Worm (Caenorhabditis elegans) whole organism, L4 larva: Measurements from ENCODE around the gene C50B6.9.

Experiments
- F10B5.3 ChIP-seq: sonication (generic microtip); optimal IDR thresholded peaks from 2 replicates; lab custom pipeline; 2016; ENCODE audit warnings: mild to moderate bottlenecking, missing genetic modification characterization, missing compliant biosample characterization
- Y48G9A.11 ChIP-seq: fragments of 200-800 bp; sonication (Bioruptor generic); IDR thresholded peaks from 2 replicates; pipeline ENCODE4 v1.3.6; 2022; ENCODE audit warnings: missing genetic modification reagents, missing genetic modification characterization, missing compliant biosample characterization
- Y75B8A.6 ChIP-seq: fragments of 200-800 bp; sonication (Bioruptor generic); IDR thresholded peaks from 2 replicates; pipeline ENCODE4 v1.3.6; 2022; ENCODE audit warnings: missing genetic modification reagents, missing genetic modification characterization, missing compliant biosample characterization
- ZK546.5 ChIP-seq, 2 experiments: sonication (generic microtip); optimal IDR thresholded peaks; 2 replicates each; lab custom pipeline; 2017; ENCODE audit warnings: missing biosample characterization in 2 of 2, missing genetic modification characterization in 2 of 2
- aha-1 ChIP-seq: fragments of 150-350 bp; peaks from one replicate; lab custom pipeline; 2014; ENCODE audit warnings: missing biosample characterization, missing genetic modification characterization
- ama-1 ChIP-seq: fragments of 150-350 bp; optimal IDR thresholded peaks from 2 replicates; lab custom pipeline; 2014; ENCODE audit warnings: inconsistent platforms, mixed read lengths
- ceh-44 ChIP-seq: fragments of 200-800 bp; sonication (Bioruptor generic); IDR thresholded peaks from 2 replicates; pipeline ENCODE4 v1.3.6; 2022; ENCODE audit warnings: missing genetic modification reagents, missing genetic modification characterization, missing compliant biosample characterization
- ces-1 ChIP-seq: fragments of 150-350 bp; sonication (generic microtip); optimal IDR thresholded peaks from 4 replicates; lab custom pipeline; 2014; ENCODE audit warnings: missing biosample characterization, missing genetic modification reagents, missing genetic modification characterization
- cey-2 ChIP-seq: sonication (generic microtip); optimal IDR thresholded peaks from 3 replicates; lab custom pipeline; 2017; ENCODE audit warnings: missing genetic modification characterization, mild to moderate bottlenecking, missing compliant biosample characterization, antibody characterized with exemption, borderline replicate concordance; ENCODE audit not compliant: insufficient read depth
- ctbp-1 ChIP-seq: fragments of 200-800 bp; sonication (Bioruptor generic); IDR thresholded peaks from 2 replicates; pipeline ENCODE4 v1.3.6; 2022; ENCODE audit warnings: missing genetic modification reagents, missing genetic modification characterization, missing compliant biosample characterization
- daf-12 ChIP-seq: fragments of 150-350 bp; optimal IDR thresholded peaks from 2 replicates; lab custom pipeline; 2014; ENCODE audit warnings: missing biosample characterization, missing genetic modification reagents, missing genetic modification characterization
- daf-8 ChIP-seq: fragments of 200-800 bp; sonication (Bioruptor generic); IDR thresholded peaks from 2 replicates; pipeline ENCODE4 v1.3.6; 2022; ENCODE audit warnings: missing genetic modification characterization, missing compliant biosample characterization
- dmd-6 ChIP-seq: fragments of 200-800 bp; sonication (Bioruptor generic); IDR thresholded peaks from 2 replicates; pipeline ENCODE4 v1.3.6; 2022; ENCODE audit warnings: missing genetic modification reagents, missing genetic modification characterization, missing compliant biosample characterization
- dmd-9 ChIP-seq: fragments of 200-800 bp; sonication (Bioruptor generic); IDR thresholded peaks from 2 replicates; pipeline ENCODE4 v1.3.6; 2022; ENCODE audit warnings: missing genetic modification reagents, missing genetic modification characterization, missing compliant biosample characterization
- dpl-1 ChIP-seq: fragments of 150-350 bp; optimal IDR thresholded peaks from 2 replicates; lab custom pipeline; 2014; ENCODE audit warnings: missing biosample characterization, missing genetic modification reagents, missing genetic modification characterization
- egl-27 ChIP-seq: sonication (generic microtip); optimal IDR thresholded peaks from 3 replicates; lab custom pipeline; 2017; ENCODE audit warnings: missing biosample characterization, missing genetic modification reagents, missing genetic modification characterization
- fkh-10 ChIP-seq: fragments of 150-350 bp; optimal IDR thresholded peaks from 2 replicates; lab custom pipeline; 2014; ENCODE audit warnings: missing biosample characterization, missing genetic modification reagents, missing genetic modification characterization
- gei-8 ChIP-seq: fragments of 200-800 bp; sonication (Bioruptor generic); optimal IDR thresholded peaks from 2 replicates; lab custom pipeline; 2018; ENCODE audit warnings: mild to moderate bottlenecking, missing genetic modification characterization, missing compliant biosample characterization
- hmg-1.1 ChIP-seq: fragments of 200-800 bp; sonication (Bioruptor generic); IDR thresholded peaks from 2 replicates; pipeline ENCODE4 v1.3.6; 2022; ENCODE audit warnings: missing genetic modification reagents, missing genetic modification characterization, missing compliant biosample characterization
- lim-7 ChIP-seq: fragments of 200-800 bp; sonication (Bioruptor generic); IDR thresholded peaks from 2 replicates; pipeline ENCODE4 v1.3.6; 2022; ENCODE audit warnings: missing genetic modification characterization, missing compliant biosample characterization
- lin-39 ChIP-seq: fragments of 150-350 bp; optimal IDR thresholded peaks from 2 replicates; lab custom pipeline; 2014; ENCODE audit warnings: missing biosample characterization, missing genetic modification reagents, missing genetic modification characterization
- mxl-2 ChIP-seq: fragments of 200-800 bp; sonication (Bioruptor generic); conservative IDR thresholded peaks from 2 replicates; pipeline ENCODE4 v1.3.6; 2022; ENCODE audit warnings: missing genetic modification reagents, missing genetic modification characterization, missing compliant biosample characterization
- nhr-10 ChIP-seq: fragments of 150-350 bp; optimal IDR thresholded peaks from 2 replicates; lab custom pipeline; 2014; ENCODE audit warnings: missing biosample characterization, missing genetic modification characterization
- nhr-237 ChIP-seq: sonication (generic microtip); optimal IDR thresholded peaks from 2 replicates; lab custom pipeline; 2017; ENCODE audit warnings: missing biosample characterization, missing genetic modification characterization
- nhr-25 ChIP-seq: sonication (generic microtip); optimal IDR thresholded peaks from 2 replicates; lab custom pipeline; 2017; ENCODE audit warnings: missing genetic modification characterization, mild to moderate bottlenecking, missing compliant biosample characterization, antibody characterized with exemption, moderate library complexity, borderline replicate concordance; ENCODE audit not compliant: insufficient read depth
- nhr-48 ChIP-seq: sonication (generic microtip); optimal IDR thresholded peaks from 2 replicates; lab custom pipeline; 2016; ENCODE audit warnings: mild to moderate bottlenecking, missing genetic modification characterization, missing compliant biosample characterization
- nhr-76 ChIP-seq: fragments of 150-350 bp; optimal IDR thresholded peaks from 2 replicates; lab custom pipeline; 2014; ENCODE audit warnings: missing biosample characterization, missing genetic modification characterization
- nhr-77 ChIP-seq: fragments of 150-350 bp; optimal IDR thresholded peaks from 2 replicates; lab custom pipeline; 2014; ENCODE audit warnings: missing biosample characterization, missing genetic modification characterization
- pha-4 ChIP-seq, 2 experiments: fragments of 150-350 bp in 1 of 2; fragments of 200-800 bp in 1 of 2; sonication (Bioruptor generic) in 1 of 2; IDR thresholded peaks in 1 of 2; optimal IDR thresholded peaks in 1 of 2; 2 replicates each; pipeline versions ENCODE4 v1.3.6 to Lab custom; 2014 to 2022; ENCODE audit warnings: missing genetic modification characterization in 2 of 2, missing genetic modification reagents in 2 of 2, missing biosample characterization in 1 of 2, missing compliant biosample characterization in 1 of 2
- php-3 ChIP-seq: fragments of 200-800 bp; sonication (Bioruptor generic); IDR thresholded peaks from 2 replicates; pipeline ENCODE4 v1.3.6; 2022; ENCODE audit warnings: missing genetic modification reagents, missing genetic modification characterization, missing compliant biosample characterization
- rbr-2 ChIP-seq: sonication (generic microtip); optimal IDR thresholded peaks from 2 replicates; lab custom pipeline; 2016; ENCODE audit warnings: missing genotype, missing genetic modification characterization, missing compliant biosample characterization
- sdz-12 ChIP-seq: fragments of 200-800 bp; sonication (Bioruptor generic); optimal IDR thresholded peaks from 2 replicates; lab custom pipeline; 2018; ENCODE audit warnings: mild to moderate bottlenecking, missing genetic modification characterization, missing compliant biosample characterization
- set-16 ChIP-seq: fragments of 200-800 bp; sonication (Bioruptor generic); IDR thresholded peaks from 2 replicates; pipeline ENCODE4 v1.3.6; 2022; ENCODE audit warnings: missing genetic modification reagents, missing genetic modification characterization, missing compliant biosample characterization
- tag-97 ChIP-seq: fragments of 200-800 bp; sonication (Bioruptor generic); IDR thresholded peaks from 2 replicates; pipeline ENCODE4 v1.3.6; 2022; ENCODE audit warnings: missing genetic modification characterization, missing compliant biosample characterization
- tra-1 ChIP-seq: fragments of 200-800 bp; sonication (Bioruptor generic); IDR thresholded peaks from 2 replicates; pipeline ENCODE4 v1.3.6; 2022; ENCODE audit warnings: missing genetic modification reagents, missing genetic modification characterization, missing compliant biosample characterization
- unc-62 ChIP-seq, 3 experiments: fragments of 150-350 bp in 1 of 3; sonication (generic microtip); optimal IDR thresholded peaks in 2 of 3; peaks in 1 of 3; 1 replicate in 1 of 3; 2 replicates in 2 of 3; lab custom pipeline; 2014 to 2017; ENCODE audit warnings: missing biosample characterization in 3 of 3, missing genetic modification characterization in 3 of 3, missing genetic modification reagents in 3 of 3, missing genotype in 1 of 3
- zag-1 ChIP-seq: fragments of 150-350 bp; optimal IDR thresholded peaks from 2 replicates; lab custom pipeline; 2014; ENCODE audit warnings: missing biosample characterization, missing genetic modification characterization
- zfp-2 ChIP-seq: sonication (generic microtip); optimal IDR thresholded peaks from 2 replicates; lab custom pipeline; 2016; ENCODE audit warnings: mild to moderate bottlenecking, missing genetic modification characterization, missing compliant biosample characterization
- zfp-3 ChIP-seq: fragments of 200-800 bp; sonication (Bioruptor generic); conservative IDR thresholded peaks from 2 replicates; pipeline ENCODE4 v1.3.6; 2022; ENCODE audit warnings: missing genetic modification reagents, missing genetic modification characterization, missing compliant biosample characterization
- zip-11 ChIP-seq: fragments of 200-800 bp; sonication (Bioruptor generic); IDR thresholded peaks from 2 replicates; pipeline ENCODE4 v1.3.6; 2022; ENCODE audit warnings: missing genetic modification characterization, missing compliant biosample characterization
- ztf-11 ChIP-seq: fragments of 150-350 bp; optimal IDR thresholded peaks from 2 replicates; lab custom pipeline; 2014; ENCODE audit warnings: missing biosample characterization, missing genetic modification characterization
- ztf-7 ChIP-seq: fragments of 150-350 bp; optimal IDR thresholded peaks from 2 replicates; lab custom pipeline; 2014; ENCODE audit warnings: missing biosample characterization, missing genetic modification characterization

C50B6.9 gene

DNA sequence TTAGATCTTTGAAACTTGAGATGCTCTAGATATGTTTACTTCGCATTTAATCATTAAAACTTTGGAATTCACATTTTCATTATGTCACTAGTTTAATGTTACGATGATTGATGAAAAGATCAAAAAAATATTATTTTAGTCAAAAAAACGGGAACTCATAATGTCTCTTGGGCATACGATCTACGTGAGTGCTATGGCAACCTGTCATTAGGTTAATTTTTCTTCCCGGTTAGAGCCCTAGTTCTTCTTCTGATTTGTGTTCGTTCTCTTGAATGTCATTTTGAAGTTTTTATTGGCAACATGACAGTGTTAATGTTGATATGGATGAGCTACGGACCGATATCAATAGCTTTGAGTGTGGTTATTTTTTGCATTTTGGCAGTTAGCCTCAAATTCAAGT lies 27.2 kb downstream of the C50B6.9 start, which contains the start of gene srg-46:
Gene srg-46 (plus strand): TSS at position 301 of the 400 bp plus-strand sequence.
- TF ChIP-seq aha-1, result peak; percentile 31
- no peak for TF ChIP-seq ztf-11 (tag; lab: Kevin White, UChicago)

DNA sequence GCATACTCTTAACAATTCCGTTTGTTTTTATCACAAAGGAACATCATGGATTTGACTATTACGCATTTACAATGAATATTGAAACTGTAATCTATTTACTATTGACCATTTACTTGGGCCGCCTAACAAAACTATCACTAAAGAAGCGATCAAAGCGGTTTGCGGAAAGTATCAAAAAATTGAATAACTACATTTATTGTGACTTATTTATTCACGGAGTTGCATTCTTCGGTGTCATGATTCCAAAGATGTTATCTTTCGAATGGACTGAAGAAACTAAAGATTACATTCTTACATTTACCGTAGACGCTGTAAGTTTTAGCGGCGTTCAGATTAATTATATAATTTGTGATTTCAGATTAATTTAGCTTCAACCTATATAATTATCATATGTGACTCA lies 28.1 kb downstream of the C50B6.9 start:
- TF ChIP-seq unc-62 (GFP tag; optimal IDR thresholded peaks at IDR 0.05 in 1 of 2; lab: Kevin White, UChicago) (peak in 1 of 2 experiments; percentile 92), unc-62 (tag; optimal IDR thresholded peaks at IDR 0.05; lab: Kevin White, UChicago) (no peak), daf-12 (tag; lab: Kevin White, UChicago) (no peak)

DNA sequence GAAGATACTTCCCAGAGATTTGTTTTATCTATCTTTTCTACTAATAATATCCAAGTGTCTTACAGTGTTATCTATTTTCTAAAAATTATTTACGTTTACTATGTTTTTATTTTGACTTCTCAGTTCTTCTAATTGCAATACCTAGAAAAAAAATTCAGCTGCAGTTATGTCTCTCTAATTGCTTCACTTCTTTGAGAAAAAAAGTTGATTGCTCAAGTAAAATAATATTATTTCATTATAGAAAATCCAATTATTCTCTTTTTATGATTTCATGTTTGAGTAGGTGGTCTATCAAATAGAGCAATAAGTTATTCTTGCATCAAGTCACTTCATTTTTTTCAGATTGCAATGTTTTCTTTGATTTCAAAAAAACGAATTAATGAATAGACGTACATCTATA lies 30.3 kb downstream of the C50B6.9 start:
- TF ChIP-seq fkh-10 (peak; percentile 37), mxl-2 (GFP tag; lab: Robert Waterston, UW) (no peak)

DNA sequence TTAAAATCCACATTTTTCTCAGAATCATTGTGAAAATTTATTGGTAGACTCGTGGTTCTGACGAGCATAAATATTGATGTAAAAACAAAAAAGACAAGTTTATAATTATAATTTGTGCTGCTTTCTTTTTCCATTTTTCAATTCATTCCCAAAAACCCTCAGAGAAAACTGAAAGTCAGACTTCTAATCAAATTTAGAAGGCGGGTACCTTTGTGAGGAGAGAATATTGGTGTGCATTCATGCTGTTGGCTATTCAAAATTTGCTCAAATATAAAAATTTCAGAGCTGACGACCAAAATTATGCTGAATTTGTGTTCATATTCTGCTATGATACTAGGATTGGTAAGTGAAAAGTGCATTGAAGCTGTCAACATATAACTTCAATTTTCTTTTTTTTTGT lies 30.9 kb downstream of the C50B6.9 start, which contains the start of gene srx-125:
Gene srx-125 (plus strand): TSS at position 301 of the 400 bp plus-strand sequence.
- TF ChIP-seq nhr-76 (tag; lab: Kevin White, UChicago) (no peak), unc-62 (GFP tag; optimal IDR thresholded peaks at IDR 0.05 in 1 of 2; lab: Kevin White, UChicago) (peak in 1 of 2 experiments; percentile 46), unc-62 (tag; optimal IDR thresholded peaks at IDR 0.05; lab: Kevin White, UChicago) (no peak)

DNA sequence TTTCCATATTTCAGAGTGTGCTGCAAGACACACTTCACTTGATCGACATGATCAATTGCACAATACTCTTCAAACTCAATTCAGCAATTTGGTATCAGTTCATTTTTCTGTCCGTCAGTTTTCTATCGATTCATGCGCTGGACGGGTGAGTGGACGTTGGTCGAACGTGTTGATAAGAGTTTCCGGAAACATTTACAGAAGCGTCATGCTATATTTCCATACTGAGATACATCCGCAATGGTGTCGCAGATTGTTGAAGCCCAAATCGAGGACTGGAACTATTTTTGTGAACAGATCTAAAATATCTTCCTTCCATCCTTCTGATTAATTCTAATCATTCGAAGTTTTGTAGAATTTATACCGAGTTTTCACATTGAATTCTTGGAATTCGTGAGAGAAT lies 33.5 kb downstream of the C50B6.9 start:
- TF ChIP-seq dmd-6 (GFP tag; lab: Robert Waterston, UW) (peak; percentile 77), zfp-3 (GFP tag; lab: Robert Waterston, UW) (peak; percentile 64), lim-7 (GFP tag; lab: Robert Waterston, UW) (no peak), tra-1 (GFP tag; lab: Robert Waterston, UW) (peak; percentile 48; the same call in 1 of the 2 replicates), ces-1 (no peak), cey-2 (tag; lab: Kevin White, UChicago) (no peak), dmd-9 (GFP tag; lab: Robert Waterston, UW) (no peak), ctbp-1 (GFP tag; lab: Robert Waterston, UW) (no peak), zag-1 (tag; lab: Kevin White, UChicago) (no peak), ztf-7 (tag; lab: Kevin White, UChicago) (no peak), php-3 (GFP tag; lab: Robert Waterston, UW) (0 out of 2 replicates have a peak, but pooled peaks have one; percentile 6), lin-39 (tag; lab: Kevin White, UChicago) (no peak), zip-11 (GFP tag; lab: Robert Waterston, UW) (no peak), gei-8 (GFP tag; lab: Kevin White, UChicago) (peak; percentile 11), ceh-44 (GFP tag; lab: Robert Waterston, UW) (no peak), pha-4 (GFP tag; IDR thresholded peaks at IDR 0.05; lab: Robert Waterston, UW) (no peak), pha-4 (tag; optimal IDR thresholded peaks at IDR 0.05; lab: Kevin White, UChicago) (no peak), set-16 (GFP tag; lab: Robert Waterston, UW) (no peak), hmg-1.1 (GFP tag; lab: Robert Waterston, UW) (no peak), dpl-1 (GFP tag; lab: Kevin White, UChicago) (no peak), zfp-2 (tag; lab: Kevin White, UChicago) (no peak), mxl-2 (GFP tag; lab: Robert Waterston, UW) (0 out of 2 replicates have a peak, but pooled peaks have one; percentile 11), ama-1 (no peak), nhr-10 (peak; percentile 36), aha-1 (no peak), nhr-48 (tag; lab: Kevin White, UChicago) (no peak), daf-8 (GFP tag; lab: Robert Waterston, UW) (no peak), rbr-2 (tag; lab: Kevin White, UChicago) (no peak), Y48G9A.11 (GFP tag; lab: Robert Waterston, UW) (no peak), tag-97 (GFP tag; lab: Robert Waterston, UW) (no peak), F10B5.3 (tag; lab: Kevin White, UChicago) (no peak), Y75B8A.6 (0 out of 2 replicates have a peak, but pooled peaks have one; percentile 4), nhr-237 (tag; lab: Kevin White, UChicago) (no peak), nhr-25 (tag; lab: Kevin White, UChicago) (peak; percentile 3), ZK546.5 (tag; optimal IDR thresholded peaks at IDR 0.05; lab: Kevin White, UChicago) (no peak), sdz-12 (GFP tag; lab: Kevin White, UChicago) (no peak), egl-27 (tag; lab: Kevin White, UChicago) (no peak), nhr-77 (tag; lab: Kevin White, UChicago) (peak; percentile 62), ztf-11 (tag; lab: Kevin White, UChicago) (no peak)
